Fruit fly (Drosophila melanogaster) whole organism, embryonic: Measurements from ENCODE around the gene eya.

Source experiments
- Antp ChIP-seq: fragments of 200-800 bp; sonication (Bioruptor generic); optimal IDR thresholded peaks from 3 replicates; lab custom pipeline; 2016; ENCODE audit warnings: missing biosample characterization, missing genetic modification characterization
- Atf3 ChIP-seq: fragments of 200-800 bp; sonication (Bioruptor generic); optimal IDR thresholded peaks from 3 replicates; lab custom pipeline; 2016; ENCODE audit warnings: missing biosample characterization, missing genetic modification characterization
- CG10274 ChIP-seq: fragments of 200-800 bp; sonication (Bioruptor generic); optimal IDR thresholded peaks from 3 replicates; lab custom pipeline; 2017; ENCODE audit warnings: missing biosample characterization, mild to moderate bottlenecking, missing genetic modification characterization
- CG1233 ChIP-seq: fragments of 200-800 bp; sonication (Bioruptor generic); optimal IDR thresholded peaks from 4 replicates; lab custom pipeline; 2018; ENCODE audit warnings: missing biosample characterization, mild to moderate bottlenecking, missing genetic modification characterization
- CG12942 ChIP-seq: fragments of 200-800 bp; sonication (Bioruptor generic); optimal IDR thresholded peaks from 3 replicates; lab custom pipeline; 2016; ENCODE audit warnings: missing biosample characterization, missing genetic modification characterization
- CG13287 ChIP-seq: fragments of 200-800 bp; sonication (Bioruptor generic); IDR thresholded peaks from 2 replicates; pipeline ENCODE4 v1.3.6; 2022; ENCODE audit warnings: missing biosample characterization, missing genetic modification characterization; ENCODE audit not compliant: partially characterized antibody
- CG14050 ChIP-seq: fragments of 200-800 bp; sonication (Bioruptor generic); IDR thresholded peaks from 3 replicates; pipeline ENCODE4 v1.3.6; 2022; ENCODE audit warnings: missing biosample characterization, missing genetic modification characterization
- CG17612 ChIP-seq: fragments of 200-800 bp; sonication (Bioruptor generic); IDR thresholded peaks from 2 replicates; pipeline ENCODE4 v1.3.6; 2022; ENCODE audit warnings: missing biosample characterization, missing genetic modification characterization
- CG1792 ChIP-seq: fragments of 200-800 bp; sonication (Bioruptor generic); optimal IDR thresholded peaks from 2 replicates; lab custom pipeline; 2016; ENCODE audit warnings: missing biosample characterization, missing genetic modification characterization
- CG18011 ChIP-seq: fragments of 200-800 bp; sonication (Bioruptor generic); optimal IDR thresholded peaks from 2 replicates; lab custom pipeline; 2017; ENCODE audit warnings: missing biosample characterization, missing genetic modification characterization, mild to moderate bottlenecking, moderate library complexity, missing genotype
- CG18476 ChIP-seq: fragments of 200-800 bp; sonication (Bioruptor generic); optimal IDR thresholded peaks from 2 replicates; lab custom pipeline; 2016; ENCODE audit warnings: missing biosample characterization, mild to moderate bottlenecking, missing genetic modification characterization
- CG18619 ChIP-seq: fragments of 200-800 bp; sonication (Bioruptor generic); optimal IDR thresholded peaks from 3 replicates; lab custom pipeline; 2017; ENCODE audit warnings: missing biosample characterization, mild to moderate bottlenecking, missing genetic modification characterization
- CG2199 ChIP-seq: fragments of 200-800 bp; sonication (Bioruptor generic); IDR thresholded peaks from 3 replicates; pipeline ENCODE4 v1.3.6; 2022; ENCODE audit warnings: missing biosample characterization, missing genetic modification characterization
- CG34422 ChIP-seq: fragments of 200-800 bp; sonication (Bioruptor generic); IDR thresholded peaks from 3 replicates; pipeline ENCODE4 v1.3.6; 2022; ENCODE audit warnings: missing biosample characterization, missing genetic modification characterization
- CG4707 ChIP-seq: fragments of 200-800 bp; sonication (Bioruptor generic); optimal IDR thresholded peaks from 2 replicates; lab custom pipeline; 2018; ENCODE audit warnings: missing biosample characterization, mild to moderate bottlenecking, missing genetic modification characterization, moderate library complexity
- CG6175 ChIP-seq: fragments of 200-800 bp; sonication (Bioruptor generic); IDR thresholded peaks from 3 replicates; pipeline ENCODE4 v1.3.6; 2022; ENCODE audit warnings: missing biosample characterization, missing genetic modification characterization
- CG6254 ChIP-seq: fragments of 200-800 bp; sonication (Bioruptor generic); optimal IDR thresholded peaks from 3 replicates; lab custom pipeline; 2017; ENCODE audit warnings: mild to moderate bottlenecking, missing biosample characterization, missing genetic modification reagents, missing genetic modification characterization
- CG7839 ChIP-seq: fragments of 200-800 bp; sonication (Bioruptor generic); optimal IDR thresholded peaks from 3 replicates; lab custom pipeline; 2018; ENCODE audit warnings: missing biosample characterization, mild to moderate bottlenecking, missing genetic modification characterization, moderate library complexity
- CG7987 ChIP-seq: fragments of 200-800 bp; sonication (Bioruptor generic); optimal IDR thresholded peaks from 2 replicates; lab custom pipeline; 2018; ENCODE audit warnings: missing biosample characterization, mild to moderate bottlenecking, missing genetic modification characterization, moderate library complexity
- CG8089 ChIP-seq: fragments of 200-800 bp; sonication (Bioruptor generic); optimal IDR thresholded peaks from 3 replicates; lab custom pipeline; 2016; ENCODE audit warnings: missing biosample characterization, missing genetic modification characterization
- CG8388 ChIP-seq: fragments of 200-800 bp; sonication (Bioruptor generic); optimal IDR thresholded peaks from 2 replicates; lab custom pipeline; 2019; ENCODE audit warnings: missing biosample characterization, mild to moderate bottlenecking, missing genetic modification characterization, moderate library complexity
- CG9817 ChIP-seq: fragments of 200-800 bp; sonication (Bioruptor generic); optimal IDR thresholded peaks from 2 replicates; lab custom pipeline; 2018; ENCODE audit warnings: missing biosample characterization, mild to moderate bottlenecking, missing genetic modification characterization, moderate library complexity
- CG9876 ChIP-seq: fragments of 200-800 bp; sonication (Bioruptor generic); optimal IDR thresholded peaks from 2 replicates; lab custom pipeline; 2016; ENCODE audit warnings: missing biosample characterization, missing genetic modification characterization
- CHES-1-like ChIP-seq: fragments of 200-800 bp; sonication (Bioruptor generic); optimal IDR thresholded peaks from 2 replicates; lab custom pipeline; 2016; ENCODE audit warnings: missing biosample characterization, missing genetic modification characterization
- Dll ChIP-seq: fragments of 200-800 bp; sonication (Bioruptor generic); IDR thresholded peaks from 4 replicates; pipeline ENCODE4 v1.3.6; 2022; ENCODE audit warnings: missing biosample characterization, missing genetic modification characterization; ENCODE audit not compliant: partially characterized antibody
- Doc2 ChIP-seq: fragments of 200-800 bp; sonication (Bioruptor generic); IDR thresholded peaks from 2 replicates; pipeline ENCODE4 v1.3.6; 2022; ENCODE audit warnings: missing biosample characterization, missing genetic modification characterization
- H15 ChIP-seq: fragments of 200-800 bp; sonication (Bioruptor generic); IDR thresholded peaks from 3 replicates; pipeline ENCODE4 v1.3.6; 2022; ENCODE audit warnings: missing biosample characterization, missing genetic modification characterization
- HmgZ ChIP-seq: fragments of 200-800 bp; sonication (Bioruptor generic); optimal IDR thresholded peaks from 2 replicates; lab custom pipeline; 2018; ENCODE audit warnings: missing biosample characterization, mild to moderate bottlenecking, missing genetic modification characterization
- NFAT ChIP-seq: fragments of 200-800 bp; sonication (Bioruptor generic); IDR thresholded peaks from 2 replicates; pipeline ENCODE4 v1.3.6; 2022; ENCODE audit warnings: missing biosample characterization, missing genetic modification characterization
- Rx ChIP-seq: fragments of 200-800 bp; sonication (Bioruptor generic); IDR thresholded peaks from 2 replicates; pipeline ENCODE4 v1.3.6; 2022; ENCODE audit warnings: missing biosample characterization, missing genetic modification characterization
- Sin3A ChIP-seq: fragments of >200 bp; optimal IDR thresholded peaks from 2 replicates; lab custom pipeline; 2018
- cas ChIP-seq: fragments of 200-800 bp; sonication (Bioruptor generic); IDR thresholded peaks from 2 replicates; pipeline ENCODE4 v1.3.6; 2022; ENCODE audit warnings: missing biosample characterization, missing genetic modification characterization
- caup ChIP-seq: fragments of 200-800 bp; sonication (Bioruptor generic); optimal IDR thresholded peaks from 3 replicates; lab custom pipeline; 2017; ENCODE audit warnings: missing biosample characterization, mild to moderate bottlenecking, missing genetic modification characterization, moderate library complexity; ENCODE audit not compliant: severe bottlenecking
- ftz-f1 ChIP-seq: fragments of 200-800 bp; sonication (Bioruptor generic); optimal IDR thresholded peaks from 2 replicates; lab custom pipeline; 2016; ENCODE audit warnings: missing biosample characterization, missing genetic modification characterization
- gt ChIP-seq: fragments of 200-800 bp; sonication (Bioruptor generic); IDR thresholded peaks from 2 replicates; pipeline ENCODE4 v1.3.6; 2022; ENCODE audit warnings: missing biosample characterization, missing genetic modification characterization
- kay ChIP-seq: fragments of 200-800 bp; sonication (Bioruptor generic); optimal IDR thresholded peaks from 2 replicates; lab custom pipeline; 2016; ENCODE audit warnings: missing biosample characterization, missing genetic modification characterization
- mam ChIP-seq: fragments of 200-800 bp; sonication (Bioruptor generic); optimal IDR thresholded peaks from 3 replicates; lab custom pipeline; 2016; ENCODE audit warnings: missing biosample characterization, missing genetic modification characterization
- oc ChIP-seq: fragments of 200-800 bp; sonication (Bioruptor generic); optimal IDR thresholded peaks from 2 replicates; lab custom pipeline; 2018; ENCODE audit warnings: missing biosample characterization, mild to moderate bottlenecking, missing genetic modification characterization, moderate library complexity
- org-1 ChIP-seq: fragments of 200-800 bp; sonication (Bioruptor generic); optimal IDR thresholded peaks from 2 replicates; lab custom pipeline; 2017; ENCODE audit warnings: missing biosample characterization, missing genetic modification characterization
- pros ChIP-seq: fragments of 200-800 bp; sonication (Bioruptor generic); optimal IDR thresholded peaks from 3 replicates; lab custom pipeline; 2019; ENCODE audit warnings: missing biosample characterization, mild to moderate bottlenecking, missing genetic modification characterization, moderate library complexity
- ro ChIP-seq: fragments of 200-800 bp; sonication (Bioruptor generic); IDR thresholded peaks from 2 replicates; pipeline ENCODE4 v1.3.6; 2022; ENCODE audit warnings: missing biosample characterization, missing genetic modification characterization
- run ChIP-seq: fragments of 200-800 bp; sonication (Bioruptor generic); optimal IDR thresholded peaks from 3 replicates; lab custom pipeline; 2018; ENCODE audit warnings: missing biosample characterization, mild to moderate bottlenecking, missing genetic modification characterization
- sima ChIP-seq: fragments of 200-800 bp; sonication (Bioruptor generic); optimal IDR thresholded peaks from 2 replicates; lab custom pipeline; 2016; ENCODE audit warnings: missing biosample characterization, missing genetic modification characterization
- slou ChIP-seq: fragments of 200-800 bp; sonication (Bioruptor generic); optimal IDR thresholded peaks from 3 replicates; lab custom pipeline; 2016; ENCODE audit warnings: missing biosample characterization, missing genetic modification characterization
- sqz ChIP-seq: fragments of 200-800 bp; sonication (Bioruptor generic); optimal IDR thresholded peaks from 3 replicates; lab custom pipeline; 2018; ENCODE audit warnings: missing biosample characterization, mild to moderate bottlenecking, missing genetic modification characterization
- ssp ChIP-seq: fragments of 200-800 bp; sonication (Bioruptor generic); IDR thresholded peaks from 2 replicates; pipeline ENCODE4 v1.3.6; 2022; ENCODE audit warnings: missing biosample characterization, missing genetic modification characterization
- unc-4 ChIP-seq: fragments of 200-800 bp; sonication (Bioruptor generic); IDR thresholded peaks from 2 replicates; pipeline ENCODE4 v1.3.6; 2022; ENCODE audit warnings: missing biosample characterization, missing genetic modification characterization; ENCODE audit not compliant: partially characterized antibody
- usp ChIP-seq: fragments of >200 bp; optimal IDR thresholded peaks from 2 replicates; lab custom pipeline; 2017; ENCODE audit warnings: missing biosample characterization, missing genetic modification characterization
- vvl ChIP-seq: fragments of 200-800 bp; sonication (Bioruptor generic); IDR thresholded peaks from 2 replicates; pipeline ENCODE4 v1.3.6; 2022; ENCODE audit warnings: missing biosample characterization, missing genetic modification characterization

eya gene

dm6 chr2L:6480212-6480994 is 66.4 kb downstream of the eya start, which contains the start of the genes Sec61alpha and Daxx (continued):
- peak; percentile 58 for TF ChIP-seq run (tag; lab: Kevin White, UChicago)
- peak; percentile 93 for TF ChIP-seq Antp (GFP tag; lab: Kevin White, UChicago)
- TF ChIP-seq org-1 (GFP tag; lab: Kevin White, UChicago) = peak; percentile 1
- TF ChIP-seq CG2199 (GFP tag; lab: Robert Waterston, UW) = peak; percentile 61; the same call in 1 of the 3 replicates
- peak; percentile 98 for TF ChIP-seq CG13287
- peak; percentile 64 for TF ChIP-seq CG8388 (GFP tag; lab: Kevin White, UChicago)
- TF ChIP-seq CG1233 (GFP tag; lab: Kevin White, UChicago) = peak; percentile 61
- peak; percentile 95 for TF ChIP-seq mam
- 0 out of 2 replicates have a peak, but pooled peaks have one; percentile 27 for TF ChIP-seq gt (GFP tag; lab: Robert Waterston, UW)
- peak; percentile 87 for TF ChIP-seq NFAT (GFP tag; lab: Robert Waterston, UW)
- TF ChIP-seq ro (GFP tag; lab: Robert Waterston, UW) = no peak
- TF ChIP-seq H15 (GFP tag; lab: Robert Waterston, UW) = peak; percentile 60; the same call in 2 of the 3 replicates
- TF ChIP-seq CG7987 = peak; percentile 14
- peak; percentile 98 for TF ChIP-seq Sin3A (lab: Kevin White, UChicago)
- TF ChIP-seq CG9817 = peak; percentile 88
- TF ChIP-seq HmgZ (tag; lab: Kevin White, UChicago) = peak; percentile 80
- peak; percentile 89 for TF ChIP-seq slou (GFP tag; lab: Kevin White, UChicago)
- peak; percentile 59 for TF ChIP-seq CG10274
- TF ChIP-seq ssp = peak; percentile 73
- peak; percentile 64 for TF ChIP-seq CG34422 (GFP tag; lab: Robert Waterston, UW)
- TF ChIP-seq Atf3 (GFP tag; lab: Kevin White, UChicago) = peak; percentile 84
- TF ChIP-seq CG6254 = no peak
- no peak for TF ChIP-seq usp (GFP tag; lab: Kevin White, UChicago)
- TF ChIP-seq CG18011 (GFP tag; lab: Kevin White, UChicago) = peak; percentile 95
- TF ChIP-seq CHES-1-like (GFP tag; lab: Kevin White, UChicago) = peak; percentile 88
- TF ChIP-seq sqz (GFP tag; lab: Kevin White, UChicago) = no peak
- peak; percentile 64 for TF ChIP-seq CG6175 (GFP tag; lab: Robert Waterston, UW)
- peak; percentile 85 for TF ChIP-seq CG9876
- peak; percentile 98 for TF ChIP-seq unc-4 (GFP tag; lab: Robert Waterston, UW)
- TF ChIP-seq CG1792 (GFP tag; lab: Kevin White, UChicago) = peak; percentile 71
- peak; percentile 65 for TF ChIP-seq kay
- TF ChIP-seq CG12942 (GFP tag; lab: Kevin White, UChicago) = peak; percentile 87
- TF ChIP-seq cas (GFP tag; lab: Robert Waterston, UW) = peak; percentile 88
- peak; percentile 65 for TF ChIP-seq caup (GFP tag; lab: Kevin White, UChicago)
- TF ChIP-seq CG18476 = peak; percentile 77
- TF ChIP-seq CG7839 = peak; percentile 75
- TF ChIP-seq CG8089 (GFP tag; lab: Kevin White, UChicago) = peak; percentile 79
- TF ChIP-seq CG18619 = peak; percentile 75
- TF ChIP-seq Dll (GFP tag; lab: Robert Waterston, UW) = peak; percentile 97
- TF ChIP-seq CG14050 (GFP tag; lab: Robert Waterston, UW) = peak; percentile 76
- no peak for TF ChIP-seq pros (GFP tag; lab: Kevin White, UChicago)
- TF ChIP-seq Doc2 (GFP tag; lab: Robert Waterston, UW) = peak; percentile 63; the same call in 1 of the 2 replicates
- peak; percentile 43; the same call in 1 of the 2 replicates for TF ChIP-seq CG17612 (GFP tag; lab: Robert Waterston, UW)
- no peak for TF ChIP-seq CG4707 (GFP tag; lab: Kevin White, UChicago)
- peak; percentile 37 for TF ChIP-seq sima
- TF ChIP-seq oc = peak; percentile 71
- peak; percentile 90 for TF ChIP-seq vvl
- peak; percentile 27 for TF ChIP-seq ftz-f1 (GFP tag; lab: Kevin White, UChicago)
- TF ChIP-seq Rx (GFP tag; lab: Robert Waterston, UW) = peak; percentile 32; the same call in 1 of the 2 replicates
